Worm (Caenorhabditis elegans) whole organism, dauer: ENCODE measurements around the gene cysl-3.

Experiments used
- unc-62 ChIP-seq: sonication (generic microtip); optimal IDR thresholded peaks from 2 replicates; lab custom pipeline; 2017; ENCODE audit warnings: missing biosample characterization, missing genetic modification reagents, missing genetic modification characterization

Gene cysl-3

ce11 chrV:3776086-3776589 is at the start of gene cysl-3:
TSS of gene cysl-3 (minus strand) at chrV:3776136.
- TF ChIP-seq unc-62, result no peak

DNA sequence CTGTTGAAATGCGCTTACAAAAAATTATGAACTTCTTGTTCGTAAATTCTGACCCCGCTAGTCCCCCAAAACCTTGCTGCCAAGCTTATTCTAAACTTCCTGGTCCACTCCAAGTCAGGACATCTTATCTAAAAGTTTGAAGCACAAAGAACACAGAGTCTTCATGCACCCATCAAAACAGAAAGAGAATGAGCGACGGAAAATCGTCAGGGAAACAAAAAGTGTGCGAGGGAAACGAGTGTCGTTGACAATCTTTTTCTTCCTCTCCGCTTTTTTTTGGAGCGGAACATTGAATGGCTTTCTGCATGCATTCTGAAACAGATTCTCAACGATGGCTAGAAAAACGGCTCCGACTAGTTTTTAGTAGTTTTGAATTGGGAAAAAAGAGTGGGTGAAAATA is 49.3 kb upstream of the cysl-3 start:
- no peak for TF ChIP-seq unc-62

- TF ChIP-seq unc-62, result no peak
Measured at ce11 chrV:3820875-3821274, 44.9 kb upstream of the cysl-3 start.

DNA sequence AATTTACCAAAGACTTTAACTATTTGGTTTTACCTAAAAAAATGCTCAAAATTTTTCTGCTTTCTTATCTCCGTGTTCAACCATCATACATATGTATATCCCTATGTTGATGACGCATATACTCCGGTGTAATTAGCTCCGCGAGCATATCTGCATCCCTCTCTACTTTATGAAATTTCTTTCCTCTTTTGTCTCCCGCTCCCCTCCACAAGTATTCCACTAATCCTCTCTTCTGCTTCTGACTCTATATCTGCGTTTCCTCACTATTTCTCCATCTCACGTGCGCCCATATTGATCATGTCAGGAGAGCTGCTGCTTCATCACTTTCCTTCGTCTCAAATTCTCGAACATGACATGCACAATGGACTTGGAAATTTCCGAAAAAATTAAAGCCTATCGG is 39.0 kb upstream of the cysl-3 start, which contains the start of gene H10D18.1:
H10D18.1 (plus strand) TSS at position 277 of the 400 bp plus-strand sequence.
- TF ChIP-seq unc-62, result no peak

- TF ChIP-seq unc-62, result no peak
Measured at ce11 chrV:3814009-3814408, 38.1 kb upstream of the cysl-3 start.

DNA sequence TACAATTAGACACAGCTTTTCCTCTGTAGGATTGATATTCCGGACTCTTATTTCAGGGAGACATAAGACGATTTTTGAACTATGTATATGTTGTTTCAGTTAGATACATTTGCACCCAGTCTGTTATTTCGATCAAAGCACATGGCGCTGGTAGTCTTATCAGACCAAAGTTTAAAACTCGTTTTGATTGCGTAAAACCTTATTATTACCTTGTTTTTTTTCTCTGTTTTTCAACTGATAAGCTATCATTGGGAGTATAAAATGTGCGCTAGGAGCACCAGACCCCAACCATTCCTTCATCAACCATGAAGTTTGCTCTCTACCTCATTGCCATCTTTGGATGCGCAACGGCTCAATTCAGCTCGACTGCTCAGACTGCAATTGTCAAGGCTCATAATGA is 36.4 kb upstream of the cysl-3 start, which contains the start of gene scl-12:
scl-12 (plus strand) TSS at position 301 of the 400 bp plus-strand sequence.
- no peak for TF ChIP-seq unc-62

ce11 chrV:3811541-3811940 is 35.6 kb upstream of the cysl-3 start, which contains the start of gene scl-13:
TSS of gene scl-13 (minus strand) at chrV:3811641.
- no peak for TF ChIP-seq unc-62

DNA sequence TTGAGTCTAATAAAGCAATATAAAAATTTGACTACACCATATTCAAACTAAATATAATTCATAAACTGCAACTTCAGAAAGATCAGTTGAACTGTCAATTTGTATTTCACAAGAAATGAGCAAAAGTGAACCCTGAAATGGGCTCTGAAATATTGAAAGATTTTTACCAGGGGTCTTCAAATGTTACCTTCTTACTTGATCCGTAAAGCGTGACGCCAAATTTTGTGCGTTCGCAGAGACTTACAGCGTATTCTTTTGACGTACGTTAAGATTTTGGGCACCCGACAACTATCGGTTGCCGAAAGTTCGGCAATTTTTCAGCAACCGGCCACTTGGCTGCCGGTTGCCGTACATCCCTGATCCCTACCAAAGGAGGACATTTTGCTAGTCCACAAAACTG is 34.1 kb upstream of the cysl-3 start:
- no peak for TF ChIP-seq unc-62

ce11 chrV:3808336-3808735 is 32.4 kb upstream of the cysl-3 start, which contains the start of gene srw-6:
TSS of gene srw-6 (plus strand) at chrV:3808636.
- TF ChIP-seq unc-62, result no peak

DNA sequence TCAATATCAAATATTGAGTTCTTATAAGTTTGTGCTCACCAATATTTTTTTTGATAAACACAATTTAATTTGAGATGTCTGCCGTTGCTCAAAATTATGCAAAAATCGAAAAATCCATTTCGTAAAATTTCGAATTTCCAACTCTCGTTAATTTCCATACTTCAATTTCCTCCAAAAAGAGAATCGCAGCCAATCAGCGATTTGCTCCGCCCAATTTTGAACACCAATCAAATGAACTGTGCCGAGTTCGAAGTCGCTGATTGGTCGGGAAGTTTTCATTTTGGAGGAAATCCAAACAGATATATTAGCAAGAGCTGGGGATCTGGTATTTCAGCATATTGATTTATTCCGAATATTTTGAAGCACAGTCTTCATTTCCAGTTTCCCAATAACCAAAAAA is 31.9 kb upstream of the cysl-3 start:
- TF ChIP-seq unc-62, result no peak

- no peak for TF ChIP-seq unc-62
Measured at ce11 chrV:3805961-3806360, 30.0 kb upstream of the cysl-3 start, which contains the start of gene srw-7. TSS of gene srw-7 (plus strand) at chrV:3806261.

ce11 chrV:3805499-3805898 is 29.6 kb upstream of the cysl-3 start, which contains the start of gene R08F11.4:
TSS of gene R08F11.4 (minus strand) at chrV:3805527.
- TF ChIP-seq unc-62, result no peak

ce11 chrV:3803343-3803742 is 27.4 kb upstream of the cysl-3 start, which contains the start of gene cyp-33C8:
TSS of gene cyp-33C8 (minus strand) at chrV:3803542.
- no peak for TF ChIP-seq unc-62

ce11 chrV:3801787-3802417 is 26.0 kb upstream of the cysl-3 start:
- no peak for TF ChIP-seq unc-62

DNA sequence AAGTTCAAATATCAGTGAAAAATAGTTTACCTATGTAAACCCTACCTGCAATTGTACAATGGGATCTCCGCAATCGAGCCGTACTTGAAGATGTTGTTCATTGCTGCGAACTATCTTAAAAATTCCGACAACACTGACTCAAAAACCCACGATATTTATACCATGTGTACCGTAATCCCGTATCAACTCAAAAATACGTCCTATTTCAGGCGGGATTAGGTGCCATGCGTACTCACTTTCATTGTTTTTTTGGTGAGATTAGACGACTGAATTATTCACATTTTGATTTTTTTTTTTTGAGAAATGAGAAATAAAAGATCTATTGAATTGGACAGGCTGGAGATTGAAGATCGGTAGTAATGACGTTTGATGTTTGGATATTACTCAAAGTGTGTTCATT is 24.4 kb upstream of the cysl-3 start, which contains the start of gene srt-30:
srt-30 (minus strand) TSS at position 101 of the 400 bp plus-strand sequence.
- TF ChIP-seq unc-62, result no peak

DNA sequence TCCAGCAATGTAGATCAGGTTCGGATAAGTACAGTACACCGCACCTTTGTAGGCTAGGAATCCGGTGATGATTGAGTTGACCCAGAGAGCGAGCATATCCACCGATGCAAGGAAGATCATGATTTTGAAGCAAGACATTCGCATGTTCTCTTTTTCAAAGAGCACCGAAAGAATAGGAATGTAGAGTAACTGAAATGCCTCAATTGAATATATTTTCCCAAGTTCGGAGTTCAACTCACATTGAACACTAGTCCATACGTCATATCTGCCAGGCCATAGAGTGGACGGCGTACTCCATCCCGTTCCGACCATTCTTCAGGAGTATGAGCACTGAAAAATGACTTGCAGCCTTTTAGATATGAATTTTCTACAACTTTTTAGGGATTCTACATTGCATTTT is 23.8 kb upstream of the cysl-3 start:
- no peak for TF ChIP-seq unc-62

ce11 chrV:3790424-3790823 is 14.5 kb upstream of the cysl-3 start:
- no peak for TF ChIP-seq unc-62

ce11 chrV:3789770-3790169 is 13.8 kb upstream of the cysl-3 start, which contains the start of gene R08F11.7:
TSS of gene R08F11.7 (plus strand) at chrV:3790070.
- no peak for TF ChIP-seq unc-62
